Worm (Caenorhabditis elegans): Measurements from ENCODE around the gene mab-7.
A peak's percentile ranks its signal among the peaks of the same experiment; 100 is the strongest.

Gene mab-7

ce11 chrX:864293-864731 is 33.5 kb downstream of the mab-7 start (continued):
- TF ChIP-seq ceh-90 (tag; optimal IDR thresholded peaks at IDR 0.05): no peak
- no peak for TF ChIP-seq hpl-2 (GFP tag; optimal IDR thresholded peaks at IDR 0.05)
- TF ChIP-seq nhr-76 (tag; optimal IDR thresholded peaks at IDR 0.05): no peak
- TF ChIP-seq pax-3 (tag; optimal IDR thresholded peaks at IDR 0.05): no peak
- no peak for TF ChIP-seq mef-2 (tag; optimal IDR thresholded peaks at IDR 0.05)
- TF ChIP-seq pag-3 (tag; optimal IDR thresholded peaks at IDR 0.05; ENCODE audit: borderline replicate concordance, insufficient read depth): no peak
- no peak for TF ChIP-seq lin-39 (tag; optimal IDR thresholded peaks at IDR 0.05)
- no peak for TF ChIP-seq nhr-11 (tag; optimal IDR thresholded peaks at IDR 0.05)
- no peak for TF ChIP-seq snpc-4 (tag; optimal IDR thresholded peaks at IDR 0.05)
- no peak for TF ChIP-seq swsn-7 (tag; optimal IDR thresholded peaks at IDR 0.05)
- peak; percentile 58 for TF ChIP-seq nhr-19 (GFP tag; conservative IDR thresholded peaks at IDR 0.05)
- TF ChIP-seq mab-9 (GFP tag; IDR thresholded peaks at IDR 0.05): no peak
- TF ChIP-seq mep-1 (tag; optimal IDR thresholded peaks at IDR 0.05): no peak
- peak; percentile 73 for TF ChIP-seq ztf-4 (tag; optimal IDR thresholded peaks at IDR 0.05)
- TF ChIP-seq C34B4.2 (tag; optimal IDR thresholded peaks at IDR 0.05): no peak
- peak; percentile 79 for TF ChIP-seq grh-1 (GFP tag; IDR thresholded peaks at IDR 0.05)
- no peak for TF ChIP-seq zip-4 (GFP tag; optimal IDR thresholded peaks at IDR 0.05)
- TF ChIP-seq mdl-1 (tag; optimal IDR thresholded peaks at IDR 0.05): peak in 1 of 2 experiments; percentile 42
- TF ChIP-seq ceh-88 (GFP tag; IDR thresholded peaks at IDR 0.05): no peak
- peak in 5 of 6 experiments; percentile 83 to 98 (median 97) for TF ChIP-seq elt-3 (tag; optimal IDR thresholded peaks at IDR 0.05)
- no peak for TF ChIP-seq lin-15B (tag; optimal IDR thresholded peaks at IDR 0.05)
- no peak for TF ChIP-seq C04F5.9 (tag; optimal IDR thresholded peaks at IDR 0.05)

- TF ChIP-seq nhr-28 (tag; optimal IDR thresholded peaks at IDR 0.05) (no peak), C16A3.4 (tag; optimal IDR thresholded peaks at IDR 0.05) (no peak), nhr-19 (GFP tag; conservative IDR thresholded peaks at IDR 0.05) (no peak), dsc-1 (tag; optimal IDR thresholded peaks at IDR 0.05) (no peak), skn-1 (tag; optimal IDR thresholded peaks at IDR 0.05) (no peak), lin-14 (GFP tag; optimal IDR thresholded peaks at IDR 0.05) (no peak), zip-4 (GFP tag; optimal IDR thresholded peaks at IDR 0.05) (no peak), nhr-12 (tag; optimal IDR thresholded peaks at IDR 0.05) (no peak), nhr-237 (tag; optimal IDR thresholded peaks at IDR 0.05) (no peak), egl-27 (tag; optimal IDR thresholded peaks at IDR 0.05) (no peak), jun-1 (tag; optimal IDR thresholded peaks at IDR 0.05) (no peak), ceh-8 (GFP tag; optimal IDR thresholded peaks at IDR 0.05) (no peak), pax-3 (tag; optimal IDR thresholded peaks at IDR 0.05) (no peak), nhr-90 (tag; optimal IDR thresholded peaks at IDR 0.05; ENCODE audit: poor library complexity) (no peak), grh-1 (GFP tag; IDR thresholded peaks at IDR 0.05) (no peak), mep-1 (tag; optimal IDR thresholded peaks at IDR 0.05) (no peak), elt-3 (tag; optimal IDR thresholded peaks at IDR 0.05) (no peak)
Measured at ce11 chrX:863478-863877, 34.4 kb downstream of the mab-7 start, which contains the start of gene cdo-1. cdo-1 (minus strand) TSS chrX:863578.

DNA sequence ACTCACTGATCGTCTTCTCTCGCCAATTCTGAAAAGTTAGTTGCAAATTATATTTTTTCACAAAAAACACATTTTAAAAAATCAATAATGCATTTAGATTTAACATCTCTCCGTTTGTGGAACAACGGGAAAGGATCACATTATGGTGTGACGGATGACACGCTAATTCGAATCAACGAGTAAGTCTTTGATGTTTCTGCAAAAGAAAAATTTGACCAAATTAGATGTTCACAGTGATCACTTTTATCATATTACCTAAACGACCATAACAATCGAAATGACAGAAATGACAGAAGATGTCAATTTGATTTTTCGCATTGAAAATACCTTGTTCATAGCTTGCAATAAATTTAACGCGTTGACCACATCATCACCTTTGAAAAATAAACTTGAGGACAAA is 36.5 kb downstream of the mab-7 start:
- no peak for TF ChIP-seq vab-15 (tag; optimal IDR thresholded peaks at IDR 0.05)
- no peak for TF ChIP-seq nhr-12 (tag; optimal IDR thresholded peaks at IDR 0.05)
- no peak for TF ChIP-seq grh-1 (GFP tag; IDR thresholded peaks at IDR 0.05)
- TF ChIP-seq mef-2 (tag; optimal IDR thresholded peaks at IDR 0.05): no peak
- TF ChIP-seq dsc-1 (tag; optimal IDR thresholded peaks at IDR 0.05): no peak
- no peak for TF ChIP-seq unc-86 (tag; optimal IDR thresholded peaks at IDR 0.05)
- no peak for TF ChIP-seq nhr-237 (tag; optimal IDR thresholded peaks at IDR 0.05)
- no peak for TF ChIP-seq zag-1 (tag; optimal IDR thresholded peaks at IDR 0.05)
- TF ChIP-seq nhr-85 (tag): peak; percentile 77
- no peak for TF ChIP-seq pag-3 (tag; optimal IDR thresholded peaks at IDR 0.05; ENCODE audit: borderline replicate concordance, insufficient read depth)
- no peak for TF ChIP-seq alr-1 (tag; optimal IDR thresholded peaks at IDR 0.05; ENCODE audit: borderline replicate concordance)
- TF ChIP-seq isw-1 (GFP tag; IDR thresholded peaks at IDR 0.05): no peak
- TF ChIP-seq lin-14 (GFP tag; optimal IDR thresholded peaks at IDR 0.05): peak; percentile 26
- no peak for TF ChIP-seq nhr-84 (tag; optimal IDR thresholded peaks at IDR 0.05)
- no peak for TF ChIP-seq swsn-7 (tag; optimal IDR thresholded peaks at IDR 0.05)
- TF ChIP-seq lir-3 (tag; optimal IDR thresholded peaks at IDR 0.05; ENCODE audit: poor library complexity): no peak
- no peak for TF ChIP-seq mab-9 (GFP tag; IDR thresholded peaks at IDR 0.05)
- TF ChIP-seq fkh-10 (GFP tag; optimal IDR thresholded peaks at IDR 0.05): no peak
- TF ChIP-seq unc-130 (tag; optimal IDR thresholded peaks at IDR 0.05): peak; percentile 6
- no peak for TF ChIP-seq fkh-4 (tag; optimal IDR thresholded peaks at IDR 0.05; ENCODE audit: borderline replicate concordance)
- TF ChIP-seq zip-4 (GFP tag; optimal IDR thresholded peaks at IDR 0.05): no peak
- peak in 1 of 6 experiments; percentile 53 for TF ChIP-seq elt-3 (tag; optimal IDR thresholded peaks at IDR 0.05)
- no peak for TF ChIP-seq ceh-8 (GFP tag; optimal IDR thresholded peaks at IDR 0.05)
- no peak for TF ChIP-seq ztf-4 (tag; optimal IDR thresholded peaks at IDR 0.05)
- peak; percentile 18 for TF ChIP-seq blmp-1 (tag; optimal IDR thresholded peaks at IDR 0.05)
- no peak for TF ChIP-seq hlh-4 (tag; optimal IDR thresholded peaks at IDR 0.05)

Data from whole organism, L1 larva.